Fruit fly (Drosophila melanogaster) whole organism, prepupa: Measurements from ENCODE around the gene CG17996.

Experiments
- CG11762 ChIP-seq: fragments of 200-800 bp; sonication (Bioruptor generic); optimal IDR thresholded peaks from 3 replicates; lab custom pipeline; 2016; ENCODE audit warnings: missing biosample characterization, missing genetic modification characterization; ENCODE audit not compliant: insufficient read depth
- CG4318 ChIP-seq: fragments of 200-800 bp; sonication (Bioruptor generic); optimal IDR thresholded peaks from 3 replicates; lab custom pipeline; 2017; ENCODE audit warnings: missing biosample characterization, mild to moderate bottlenecking, missing genetic modification characterization
- Eip75B ChIP-seq: fragments of 200-800 bp; sonication (Bioruptor generic); optimal IDR thresholded peaks from 3 replicates; lab custom pipeline; 2016; ENCODE audit warnings: missing biosample characterization, missing genetic modification characterization
- OdsH ChIP-seq: fragments of 200-800 bp; sonication (Bioruptor generic); optimal IDR thresholded peaks from 3 replicates; lab custom pipeline; 2016; ENCODE audit warnings: missing biosample characterization, missing genetic modification characterization
- Sox102F ChIP-seq: fragments of 200-800 bp; sonication (Bioruptor generic); optimal IDR thresholded peaks from 2 replicates; lab custom pipeline; 2016; ENCODE audit warnings: missing biosample characterization, mild to moderate bottlenecking, missing genetic modification characterization
- dac ChIP-seq: fragments of 200-800 bp; sonication (Bioruptor generic); optimal IDR thresholded peaks from 2 replicates; lab custom pipeline; 2017; ENCODE audit warnings: missing biosample characterization, mild to moderate bottlenecking, missing genetic modification characterization
- fd59A ChIP-seq: fragments of 200-800 bp; sonication (Bioruptor generic); optimal IDR thresholded peaks from 2 replicates; lab custom pipeline; 2017; ENCODE audit warnings: missing biosample characterization, mild to moderate bottlenecking, missing genetic modification characterization, missing genetic modification reagents
- pdm3 ChIP-seq: fragments of 200-800 bp; sonication (Bioruptor generic); optimal IDR thresholded peaks from 3 replicates; lab custom pipeline; 2016; ENCODE audit warnings: missing biosample characterization, missing genetic modification characterization

DNA sequence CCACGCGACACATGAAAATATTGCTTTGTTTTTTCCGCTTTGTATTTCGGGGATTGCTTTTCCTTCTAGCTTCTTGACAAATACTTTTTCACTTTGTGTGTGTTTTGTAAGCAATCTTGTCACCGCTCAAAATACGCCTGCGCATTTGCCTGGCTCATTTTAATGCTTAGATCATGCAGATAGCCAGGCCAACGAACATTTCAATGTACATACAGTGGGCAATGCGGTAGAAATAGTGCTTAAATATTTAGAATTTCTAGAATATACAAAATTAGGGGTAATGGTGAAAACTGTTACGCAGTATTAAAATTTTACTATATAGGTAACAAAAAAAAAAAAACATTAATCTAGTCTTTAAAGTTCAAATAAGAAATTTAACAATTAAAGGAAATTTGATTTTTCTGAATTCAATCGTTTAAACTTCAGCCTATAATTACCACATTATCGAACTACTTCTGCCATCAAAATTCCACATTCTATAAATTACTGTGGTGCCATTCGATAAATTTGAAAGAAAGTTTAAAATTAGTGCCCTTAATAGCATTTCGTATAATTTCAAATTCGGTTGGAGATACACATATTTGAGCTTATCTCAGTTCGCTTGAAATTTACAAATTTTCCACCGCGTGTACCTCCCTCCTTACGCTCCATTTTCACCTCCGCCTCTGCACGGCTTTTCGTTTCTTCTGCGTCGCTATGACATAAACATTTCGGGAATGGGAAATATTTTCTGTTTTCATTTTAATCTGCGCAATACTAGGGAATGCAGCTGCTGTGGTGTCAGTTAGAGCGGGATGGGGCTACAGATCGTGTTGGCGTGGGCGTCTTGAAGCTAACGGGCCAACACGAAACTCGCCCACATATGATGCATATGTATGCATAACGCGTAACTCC, 23.7 kb downstream of the CG17996 start:
- TF ChIP-seq CG4318 (GFP tag; lab: Kevin White, UChicago) (no peak), Eip75B (no peak), Sox102F (GFP tag; lab: Kevin White, UChicago) (no peak), CG11762 (no peak), pdm3 (GFP tag; lab: Kevin White, UChicago) (no peak), dac (GFP tag; lab: Kevin White, UChicago) (no peak), fd59A (no peak), OdsH (GFP tag; lab: Kevin White, UChicago) (no peak)
